Worm (Caenorhabditis elegans): ENCODE data around the gene F47G9.6.

DNA sequence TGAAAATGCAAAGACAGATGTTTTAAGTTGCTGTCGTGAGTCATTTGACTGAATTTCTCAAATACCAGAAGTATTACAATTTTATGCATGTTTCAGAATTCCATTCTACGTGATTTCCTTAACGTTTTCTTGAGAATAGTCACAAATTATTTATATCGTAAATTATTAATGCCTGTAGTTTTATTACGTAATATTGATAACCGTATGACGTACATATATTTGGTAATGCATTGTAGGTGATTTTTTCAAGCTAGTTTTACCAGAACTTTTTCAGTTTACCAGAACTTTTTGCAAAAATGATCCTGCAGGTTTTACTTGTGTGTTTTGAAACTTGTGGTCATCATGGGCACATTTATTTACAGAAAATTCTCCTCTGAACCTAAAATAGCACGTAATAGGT, 44.7 kb downstream of the F47G9.6 start:
- no peak for TF ChIP-seq ets-4 (GFP tag; optimal IDR thresholded peaks at IDR 0.05)
- TF ChIP-seq F37B4.10 (GFP tag; IDR thresholded peaks at IDR 0.05): no peak
- TF ChIP-seq Y95B8A.8 (GFP tag; IDR thresholded peaks at IDR 0.05): no peak
- TF ChIP-seq lir-1 (GFP tag; conservative IDR thresholded peaks at IDR 0.05): no peak
- no peak for TF ChIP-seq unc-130 (GFP tag; optimal IDR thresholded peaks at IDR 0.05)
- TF ChIP-seq tlf-1 (GFP tag; optimal IDR thresholded peaks at IDR 0.05): no peak
- TF ChIP-seq F10E7.11 (tag; optimal IDR thresholded peaks at IDR 0.05): no peak
- TF ChIP-seq unc-62 (GFP tag; optimal IDR thresholded peaks at IDR 0.05): no peak

Data from whole organism, young adult.